Worm (Caenorhabditis elegans): ENCODE measurements around the gene sqt-3.
A peak's percentile ranks its signal among the peaks of the same experiment; 100 is the strongest.

sqt-3 gene

ce11 chrV:12331820-12332219 is 20.7 kb upstream of the sqt-3 start (continued):
- TF ChIP-seq jun-1 (tag; optimal IDR thresholded peaks at IDR 0.05) (no peak), nhr-90 (tag; optimal IDR thresholded peaks at IDR 0.05; ENCODE audit: poor library complexity) (peak; percentile 29), ceh-82 (tag; optimal IDR thresholded peaks at IDR 0.05) (peak in 1 of 3 experiments; percentile 30), ces-1 (GFP tag; optimal IDR thresholded peaks at IDR 0.05) (no peak), lin-35 (GFP tag; optimal IDR thresholded peaks at IDR 0.05) (peak; percentile 30 to 45), unc-62 (GFP tag; optimal IDR thresholded peaks at IDR 0.05) (no peak)

DNA sequence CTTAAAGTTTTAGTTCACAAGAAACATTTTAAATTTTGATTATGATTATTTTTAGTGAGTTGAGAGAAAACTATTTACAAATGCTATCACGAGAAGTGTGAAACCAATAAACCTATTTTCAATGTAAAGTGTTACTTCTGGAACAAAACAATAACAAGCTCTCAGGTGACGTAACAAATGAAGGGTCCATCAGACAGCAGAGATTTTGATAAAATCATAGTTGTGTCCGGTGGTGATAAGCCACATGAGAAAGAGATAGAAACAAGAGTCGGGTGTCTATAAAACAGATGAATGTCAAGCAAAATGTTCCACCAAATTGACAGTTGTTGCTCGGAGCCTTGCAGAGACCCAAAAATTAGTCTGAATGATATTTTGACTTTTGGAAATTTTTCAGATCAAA is 18.2 kb upstream of the sqt-3 start:
- peak; percentile 57 for TF ChIP-seq nhr-71 (tag; optimal IDR thresholded peaks at IDR 0.05)
- no peak for TF ChIP-seq isw-1 (GFP tag; IDR thresholded peaks at IDR 0.05)
- no peak for TF ChIP-seq lir-3 (tag; optimal IDR thresholded peaks at IDR 0.05; ENCODE audit: poor library complexity)
- no peak for TF ChIP-seq unc-62 (GFP tag; optimal IDR thresholded peaks at IDR 0.05)
- TF ChIP-seq grh-1 (GFP tag; IDR thresholded peaks at IDR 0.05) = no peak
- TF ChIP-seq rnt-1 (tag; optimal IDR thresholded peaks at IDR 0.05) = peak; percentile 61
- peak; percentile 2 for TF ChIP-seq unc-130 (tag; optimal IDR thresholded peaks at IDR 0.05)
- 0 out of 2 replicates have a peak, but pooled peaks have one; percentile 13 for TF ChIP-seq nhr-19 (GFP tag; conservative IDR thresholded peaks at IDR 0.05)
- peak in 1 of 2 experiments; percentile 23 for TF ChIP-seq lsy-2 (tag; optimal IDR thresholded peaks at IDR 0.05)
- TF ChIP-seq dsc-1 (tag; optimal IDR thresholded peaks at IDR 0.05) = no peak
- no peak for TF ChIP-seq unc-98 (GFP tag; IDR thresholded peaks at IDR 0.05)
- TF ChIP-seq lin-14 (GFP tag; optimal IDR thresholded peaks at IDR 0.05) = peak; percentile 62
- TF ChIP-seq nhr-237 (tag; optimal IDR thresholded peaks at IDR 0.05) = no peak
- no peak for TF ChIP-seq hlh-17 (GFP tag; optimal IDR thresholded peaks at IDR 0.05; ENCODE audit: borderline replicate concordance)

DNA sequence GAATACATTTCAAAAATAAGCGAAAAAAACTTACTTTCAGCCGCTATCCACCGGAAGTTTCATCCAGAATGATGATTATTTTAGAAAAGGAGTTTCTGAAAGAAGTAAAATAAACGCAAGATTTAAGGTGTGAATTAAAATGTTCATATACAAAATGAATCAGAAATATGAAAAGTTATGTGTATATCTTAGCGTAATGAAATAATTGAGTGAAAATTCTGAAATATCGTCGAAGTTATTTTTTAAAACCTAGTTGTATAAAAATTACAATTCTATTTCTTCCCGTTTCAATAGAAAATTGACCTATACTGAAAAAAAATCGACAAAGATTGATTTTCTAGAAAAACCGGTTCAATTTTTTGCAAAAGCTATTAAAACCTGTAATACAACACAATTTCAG is 14.7 kb upstream of the sqt-3 start, which contains the start of gene twk-13:
twk-13 (minus strand) TSS at position 101 of the 400 bp plus-strand sequence.
- no peak for TF ChIP-seq mep-1 (tag; optimal IDR thresholded peaks at IDR 0.05)
- no peak for TF ChIP-seq C04F5.9 (tag; optimal IDR thresholded peaks at IDR 0.05)
- no peak for TF ChIP-seq elt-2 (tag; optimal IDR thresholded peaks at IDR 0.05)
- TF ChIP-seq ceh-88 (GFP tag; IDR thresholded peaks at IDR 0.05) = no peak

ce11 chrV:12343419-12343969 is 9.1 kb upstream of the sqt-3 start, which contains the start of gene tomm-20:
Gene tomm-20 (minus strand): TSS chrV:12343469.
- TF ChIP-seq Y116A8C.19 (tag; optimal IDR thresholded peaks at IDR 0.05; ENCODE audit: borderline replicate concordance) = no peak
- TF ChIP-seq xbp-1 (tag; optimal IDR thresholded peaks at IDR 0.05) = peak; percentile 93
- TF ChIP-seq nhr-20 (tag; optimal IDR thresholded peaks at IDR 0.05) = peak; percentile 95
- TF ChIP-seq nhr-11 (tag; optimal IDR thresholded peaks at IDR 0.05) = peak; percentile 88
- TF ChIP-seq nhr-85 (tag) = peak; percentile 97
- TF ChIP-seq mep-1 (tag; optimal IDR thresholded peaks at IDR 0.05) = peak; percentile 99
- peak; percentile 99 for TF ChIP-seq lin-35 (GFP tag; optimal IDR thresholded peaks at IDR 0.05)
- peak; percentile 95 for TF ChIP-seq tbx-2 (tag; optimal IDR thresholded peaks at IDR 0.05)
- TF ChIP-seq skn-1 (tag; optimal IDR thresholded peaks at IDR 0.05) = peak; percentile 90
- peak; percentile 95 for TF ChIP-seq pax-3 (tag; optimal IDR thresholded peaks at IDR 0.05)
- TF ChIP-seq alr-1 (tag; optimal IDR thresholded peaks at IDR 0.05; ENCODE audit: borderline replicate concordance) = no peak
- TF ChIP-seq C34B4.2 (tag; optimal IDR thresholded peaks at IDR 0.05) = peak; percentile 34
- TF ChIP-seq sup-37 (GFP tag; optimal IDR thresholded peaks at IDR 0.05) = peak; percentile 78
- TF ChIP-seq elt-3 (tag; optimal IDR thresholded peaks at IDR 0.05) = peak in 3 of 6 experiments; percentile 74 to 94 (median 94)
- no peak for TF ChIP-seq tlp-1 (tag; optimal IDR thresholded peaks at IDR 0.05)
- peak; percentile 44 for TF ChIP-seq efl-3 (GFP tag; optimal IDR thresholded peaks at IDR 0.05)
- TF ChIP-seq mab-9 (GFP tag; IDR thresholded peaks at IDR 0.05) = peak; percentile 89
- peak; percentile 39 for TF ChIP-seq fkh-10 (GFP tag; optimal IDR thresholded peaks at IDR 0.05)
- peak; percentile 96 for TF ChIP-seq snu-23 (GFP tag; optimal IDR thresholded peaks at IDR 0.05)
- no peak for TF ChIP-seq pqm-1 (tag; optimal IDR thresholded peaks at IDR 0.05)
- peak; percentile 83 for TF ChIP-seq ceh-8 (GFP tag; optimal IDR thresholded peaks at IDR 0.05)
- TF ChIP-seq zip-4 (GFP tag; optimal IDR thresholded peaks at IDR 0.05) = peak; percentile 83
- TF ChIP-seq pag-3 (tag; optimal IDR thresholded peaks at IDR 0.05; ENCODE audit: borderline replicate concordance, insufficient read depth) = peak; percentile 52
- TF ChIP-seq ztf-4 (tag; optimal IDR thresholded peaks at IDR 0.05) = peak; percentile 87
- TF ChIP-seq lin-15B (tag; optimal IDR thresholded peaks at IDR 0.05) = peak; percentile 84

Measured in whole organism, L1 larva.